Worm (Caenorhabditis elegans) whole organism, L4/young adult: ENCODE results near the gene ift-74.

Source experiments
- W03F9.2 ChIP-seq: fragments of 150-350 bp; optimal IDR thresholded peaks from 2 replicates; lab custom pipeline; 2014; ENCODE audit warnings: missing biosample characterization, missing genetic modification characterization
- dao-5 ChIP-seq: sonication (generic microtip); optimal IDR thresholded peaks from 2 replicates; lab custom pipeline; 2016; ENCODE audit warnings: missing genotype, missing genetic modification characterization, moderate library complexity, missing compliant biosample characterization
- him-1 ChIP-seq: sonication (generic microtip); optimal IDR thresholded peaks from 2 replicates; lab custom pipeline; 2016; ENCODE audit warnings: missing genotype, missing genetic modification reagents, missing genetic modification characterization, missing compliant biosample characterization

DNA sequence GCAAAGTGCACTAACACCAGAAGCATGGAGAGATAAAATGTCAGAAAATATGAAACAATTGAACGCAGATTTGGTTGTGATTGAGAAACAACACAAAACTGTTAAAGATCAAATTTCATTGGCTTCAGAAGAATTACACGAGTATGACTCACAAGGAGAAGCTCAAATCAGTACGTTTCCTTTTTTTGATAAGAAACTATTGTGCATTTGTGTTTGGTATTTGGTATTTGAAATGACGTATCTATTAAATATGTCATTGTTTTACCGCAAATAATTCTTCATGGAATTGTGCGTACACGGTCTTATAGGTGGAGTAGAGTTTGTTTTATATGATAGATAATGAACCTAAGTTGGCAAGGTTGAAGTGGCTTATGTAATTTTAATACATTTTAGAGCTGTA, 1.7 kb downstream of the ift-74 start:
- TF ChIP-seq dao-5 (tag; lab: Kevin White, UChicago) (no peak), him-1 (tag; lab: Kevin White, UChicago) (no peak), W03F9.2 (tag; lab: Kevin White, UChicago) (no peak)
